Worm (Caenorhabditis elegans): ENCODE measurements around the gene W02D7.6.

- TF ChIP-seq zip-5 (tag; optimal IDR thresholded peaks at IDR 0.05), result no peak
- TF ChIP-seq ahr-1 (tag; optimal IDR thresholded peaks at IDR 0.05), result no peak
- no peak for TF ChIP-seq ztf-16 (tag; optimal IDR thresholded peaks at IDR 0.05)
- no peak for TF ChIP-seq hlh-15 (tag; optimal IDR thresholded peaks at IDR 0.05)
- TF ChIP-seq hlh-6 (tag; optimal IDR thresholded peaks at IDR 0.05), result no peak
- TF ChIP-seq pqm-1 (tag; optimal IDR thresholded peaks at IDR 0.05), result no peak
- TF ChIP-seq lin-11 (tag; optimal IDR thresholded peaks at IDR 0.05), result no peak
- no peak for TF ChIP-seq T23F11.4 (GFP tag; optimal IDR thresholded peaks at IDR 0.05)
- no peak for TF ChIP-seq pha-2 (tag; optimal IDR thresholded peaks at IDR 0.05)
- no peak for TF ChIP-seq unc-55 (GFP tag; optimal IDR thresholded peaks at IDR 0.05)
- TF ChIP-seq fax-1 (tag; optimal IDR thresholded peaks at IDR 0.05), result no peak
- TF ChIP-seq mec-3 (tag; optimal IDR thresholded peaks at IDR 0.05; ENCODE audit: borderline replicate concordance), result no peak
- TF ChIP-seq tbx-2 (tag; optimal IDR thresholded peaks at IDR 0.05), result no peak
- no peak for TF ChIP-seq hlh-30 (tag; optimal IDR thresholded peaks at IDR 0.05; ENCODE audit: insufficient read depth)
Measured at ce11 chrV:8311210-8311609, 9.9 kb upstream of the W02D7.6 start, which contains the start of gene W02D7.12.

Data from whole organism, late embryonic.